Fruit fly (Drosophila melanogaster): ENCODE results near the gene dpr19.

The dpr19 gene

DNA sequence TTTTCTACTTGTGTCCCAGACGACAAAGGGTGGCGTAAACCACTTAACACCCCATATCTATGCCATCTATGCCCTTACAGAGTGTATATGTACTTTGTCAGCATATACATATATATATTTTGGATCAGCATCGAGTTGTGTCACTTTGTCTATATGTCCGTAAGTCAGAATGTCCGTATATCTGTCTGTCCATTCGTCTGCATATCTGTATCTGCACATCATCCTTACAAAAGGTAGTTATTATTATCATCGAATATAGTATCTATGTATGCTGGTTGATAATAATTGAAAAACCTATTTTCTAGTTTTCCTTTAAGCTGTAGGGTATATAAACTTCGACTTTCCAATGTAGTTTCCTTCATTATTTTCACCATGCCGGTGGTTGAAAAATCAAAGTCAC is 24.8 kb upstream of the dpr19 start:
- TF ChIP-seq ovo (GFP tag; optimal IDR thresholded peaks at IDR 0.05) (no peak), CG7045 (GFP tag; optimal IDR thresholded peaks at IDR 0.05) (no peak), pad (GFP tag; optimal IDR thresholded peaks at IDR 0.05) (no peak), toe (GFP tag; optimal IDR thresholded peaks at IDR 0.05) (no peak), CG1620 (GFP tag; optimal IDR thresholded peaks at IDR 0.05) (no peak), CG5204 (GFP tag; optimal IDR thresholded peaks at IDR 0.05) (no peak), cic (GFP tag; optimal IDR thresholded peaks at IDR 0.05) (no peak), CG11617 (GFP tag; optimal IDR thresholded peaks at IDR 0.05) (no peak), CG33017 (tag; optimal IDR thresholded peaks at IDR 0.05) (no peak)

DNA sequence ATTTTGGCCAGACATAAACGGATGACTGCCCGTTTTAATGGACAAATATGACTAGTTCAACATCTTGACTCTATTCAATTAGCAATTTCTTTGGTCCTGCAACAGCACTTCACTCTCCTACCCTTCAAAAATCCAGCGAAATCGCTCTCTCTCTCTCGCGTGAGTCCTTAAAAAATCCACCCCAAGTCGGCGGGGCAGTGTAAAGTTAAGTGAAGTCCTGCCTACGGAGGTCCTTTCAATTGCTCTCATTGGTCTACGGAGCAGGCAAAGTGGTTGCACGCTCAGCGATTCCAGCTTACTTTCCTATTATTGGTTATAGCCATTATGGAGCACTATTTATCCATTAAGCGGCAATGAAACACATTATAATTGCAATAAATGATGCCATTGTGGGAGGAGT is 22.1 kb upstream of the dpr19 start, which contains the start of gene CG34367:
TSS of gene CG34367 (minus strand) at position 35 of the 400 bp plus-strand sequence.
- TF ChIP-seq CG1620 (GFP tag; optimal IDR thresholded peaks at IDR 0.05) (no peak), Crg-1 (GFP tag; optimal IDR thresholded peaks at IDR 0.05) (no peak), CG12768 (GFP tag; optimal IDR thresholded peaks at IDR 0.05) (no peak), pad (GFP tag; optimal IDR thresholded peaks at IDR 0.05) (no peak), CG33017 (tag; optimal IDR thresholded peaks at IDR 0.05) (no peak), Mnt (GFP tag; optimal IDR thresholded peaks at IDR 0.05) (no peak), CG5204 (GFP tag; optimal IDR thresholded peaks at IDR 0.05) (no peak), cic (GFP tag; optimal IDR thresholded peaks at IDR 0.05) (no peak)

dm6 chr2L:10356508-10356907 is 19.5 kb upstream of the dpr19 start, which contains the start of the genes CtsL4 and ClpP:
TSS of gene CtsL4 (minus strand) at chr2L:10356597.
TSS of gene ClpP (plus strand) at chr2L:10356795.
- TF ChIP-seq CG7101 (tag; optimal IDR thresholded peaks at IDR 0.05) (peak; percentile 36), CG1620 (GFP tag; optimal IDR thresholded peaks at IDR 0.05) (peak; percentile 6), CG11617 (GFP tag; optimal IDR thresholded peaks at IDR 0.05) (peak; percentile 35), CG14711 (tag; optimal IDR thresholded peaks at IDR 0.05) (no peak), pad (GFP tag; optimal IDR thresholded peaks at IDR 0.05) (no peak), CG33017 (tag; optimal IDR thresholded peaks at IDR 0.05) (no peak), Hr96 (GFP tag; optimal IDR thresholded peaks at IDR 0.05) (no peak), Crg-1 (GFP tag; optimal IDR thresholded peaks at IDR 0.05) (no peak), tj (GFP tag; optimal IDR thresholded peaks at IDR 0.05) (peak; percentile 72)

DNA sequence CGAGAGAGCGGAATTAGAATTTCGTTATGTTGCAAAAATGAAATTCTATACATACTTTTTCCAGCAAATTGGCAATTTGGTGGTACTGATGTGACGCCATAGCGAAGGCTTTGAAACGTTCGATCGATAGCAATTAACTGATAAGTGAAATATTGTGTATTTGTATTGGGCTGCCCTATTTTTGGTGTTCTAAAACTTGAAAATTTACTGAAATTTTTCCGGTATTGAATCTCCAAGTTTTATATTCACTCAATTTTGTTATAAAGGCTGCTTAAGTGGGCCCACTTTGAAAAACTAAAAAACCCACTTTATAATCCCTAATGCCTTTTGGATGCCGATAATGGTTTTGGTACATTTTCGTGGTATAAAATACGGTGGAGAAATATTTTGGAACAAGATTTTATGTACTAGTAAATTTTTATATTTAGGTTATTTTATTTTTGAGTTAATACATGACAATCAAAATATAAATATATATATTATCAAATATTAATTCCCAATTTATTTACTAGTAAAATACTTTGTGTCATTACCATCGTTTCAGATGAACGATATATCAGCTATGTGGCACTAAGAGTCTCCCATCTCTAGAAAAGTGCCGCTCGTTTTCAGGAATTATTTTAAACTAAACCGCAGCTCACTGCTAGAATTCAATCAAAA is 13.4 kb upstream of the dpr19 start, which contains the start of the genes Cand1 and pim:
TSS of gene Cand1 (minus strand) at position 300 of the 660 bp plus-strand sequence.
TSS of gene pim (plus strand) at position 582 of the 660 bp plus-strand sequence.
- TF ChIP-seq cnc (optimal IDR thresholded peaks at IDR 0.05) (no peak), kay (GFP tag; ENCODE audit: borderline replicate concordance) (no peak), CG7101 (tag; optimal IDR thresholded peaks at IDR 0.05) (peak; percentile 50), CG12768 (GFP tag; optimal IDR thresholded peaks at IDR 0.05) (no peak)

dm6 chr2L:10364229-10364628 is 11.7 kb upstream of the dpr19 start, which contains the start of gene lft:
TSS of gene lft (plus strand) at chr2L:10364471.
- no peak for TF ChIP-seq CG11617 (GFP tag; optimal IDR thresholded peaks at IDR 0.05)
- no peak for TF ChIP-seq CG33017 (tag; optimal IDR thresholded peaks at IDR 0.05)
- TF ChIP-seq CG7045 (GFP tag; optimal IDR thresholded peaks at IDR 0.05) = no peak
- no peak for TF ChIP-seq CG14711 (tag; optimal IDR thresholded peaks at IDR 0.05)
- TF ChIP-seq CG1620 (GFP tag; optimal IDR thresholded peaks at IDR 0.05) = no peak
- TF ChIP-seq cnc (optimal IDR thresholded peaks at IDR 0.05) = no peak
- TF ChIP-seq toe (GFP tag; optimal IDR thresholded peaks at IDR 0.05) = no peak
- no peak for TF ChIP-seq pad (GFP tag; optimal IDR thresholded peaks at IDR 0.05)
- no peak for TF ChIP-seq CG12768 (GFP tag; optimal IDR thresholded peaks at IDR 0.05)
- no peak for TF ChIP-seq kay (GFP tag; ENCODE audit: borderline replicate concordance)
- no peak for TF ChIP-seq ovo (GFP tag; optimal IDR thresholded peaks at IDR 0.05)
- no peak for TF ChIP-seq bab1 (GFP tag; optimal IDR thresholded peaks at IDR 0.05)
- no peak for TF ChIP-seq CG7101 (tag; optimal IDR thresholded peaks at IDR 0.05)
- no peak for TF ChIP-seq CG5204 (GFP tag; optimal IDR thresholded peaks at IDR 0.05)
- TF ChIP-seq Clk (GFP tag; optimal IDR thresholded peaks at IDR 0.05) = no peak

- peak; percentile 12 for TF ChIP-seq Crg-1 (GFP tag; optimal IDR thresholded peaks at IDR 0.05)
- TF ChIP-seq CG33017 (tag; optimal IDR thresholded peaks at IDR 0.05) = peak; percentile 10
- no peak for TF ChIP-seq CG1620 (GFP tag; optimal IDR thresholded peaks at IDR 0.05)
- no peak for TF ChIP-seq Mnt (GFP tag; optimal IDR thresholded peaks at IDR 0.05)
- peak; percentile 37 for TF ChIP-seq CG14711 (tag; optimal IDR thresholded peaks at IDR 0.05)
- no peak for TF ChIP-seq CG11617 (GFP tag; optimal IDR thresholded peaks at IDR 0.05)
- peak; percentile 69 for TF ChIP-seq bab1 (GFP tag; optimal IDR thresholded peaks at IDR 0.05)
Observed at dm6 chr2L:10366525-10366924, 9.4 kb upstream of the dpr19 start, which contains the start of gene CG5056. TSS of gene CG5056 (plus strand) at chr2L:10366692.

DNA sequence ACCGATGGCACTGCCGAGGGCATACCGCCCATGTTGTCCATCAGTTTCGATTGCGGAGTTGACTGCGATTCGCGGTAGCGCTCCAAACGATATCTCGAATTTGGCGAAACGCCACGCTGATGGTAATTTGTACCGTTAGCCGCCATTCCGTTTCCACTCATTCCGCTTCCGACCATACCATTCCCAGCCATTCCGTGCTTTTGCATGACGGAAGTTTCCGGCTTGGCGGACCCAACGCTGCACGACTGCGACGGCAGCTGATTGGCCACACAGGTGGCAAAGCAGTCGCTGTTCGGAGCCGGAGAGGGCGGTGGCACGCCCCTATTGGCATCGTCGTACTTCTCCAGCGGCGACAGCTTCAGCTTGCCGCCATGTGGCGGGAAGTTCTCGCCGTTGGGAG is 3.7 kb upstream of the dpr19 start:
- TF ChIP-seq cic (GFP tag; optimal IDR thresholded peaks at IDR 0.05) (no peak), Mnt (GFP tag; optimal IDR thresholded peaks at IDR 0.05) (no peak), CG5204 (GFP tag; optimal IDR thresholded peaks at IDR 0.05) (no peak), CG12768 (GFP tag; optimal IDR thresholded peaks at IDR 0.05) (no peak), Crg-1 (GFP tag; optimal IDR thresholded peaks at IDR 0.05) (no peak), bab1 (GFP tag; optimal IDR thresholded peaks at IDR 0.05) (no peak), CG7045 (GFP tag; optimal IDR thresholded peaks at IDR 0.05) (no peak), kay (GFP tag; ENCODE audit: borderline replicate concordance) (no peak), CG14711 (tag; optimal IDR thresholded peaks at IDR 0.05) (no peak), ovo (GFP tag; optimal IDR thresholded peaks at IDR 0.05) (no peak), cnc (optimal IDR thresholded peaks at IDR 0.05) (no peak), Hr96 (GFP tag; optimal IDR thresholded peaks at IDR 0.05) (no peak), toe (GFP tag; optimal IDR thresholded peaks at IDR 0.05) (no peak), pad (GFP tag; optimal IDR thresholded peaks at IDR 0.05) (no peak), CG1620 (GFP tag; optimal IDR thresholded peaks at IDR 0.05) (no peak), CG11617 (GFP tag; optimal IDR thresholded peaks at IDR 0.05) (no peak)

Data from whole organism, adult.